Fruit fly (Drosophila melanogaster): ENCODE results near the gene CCHa1.

The CCHa1 gene

DNA sequence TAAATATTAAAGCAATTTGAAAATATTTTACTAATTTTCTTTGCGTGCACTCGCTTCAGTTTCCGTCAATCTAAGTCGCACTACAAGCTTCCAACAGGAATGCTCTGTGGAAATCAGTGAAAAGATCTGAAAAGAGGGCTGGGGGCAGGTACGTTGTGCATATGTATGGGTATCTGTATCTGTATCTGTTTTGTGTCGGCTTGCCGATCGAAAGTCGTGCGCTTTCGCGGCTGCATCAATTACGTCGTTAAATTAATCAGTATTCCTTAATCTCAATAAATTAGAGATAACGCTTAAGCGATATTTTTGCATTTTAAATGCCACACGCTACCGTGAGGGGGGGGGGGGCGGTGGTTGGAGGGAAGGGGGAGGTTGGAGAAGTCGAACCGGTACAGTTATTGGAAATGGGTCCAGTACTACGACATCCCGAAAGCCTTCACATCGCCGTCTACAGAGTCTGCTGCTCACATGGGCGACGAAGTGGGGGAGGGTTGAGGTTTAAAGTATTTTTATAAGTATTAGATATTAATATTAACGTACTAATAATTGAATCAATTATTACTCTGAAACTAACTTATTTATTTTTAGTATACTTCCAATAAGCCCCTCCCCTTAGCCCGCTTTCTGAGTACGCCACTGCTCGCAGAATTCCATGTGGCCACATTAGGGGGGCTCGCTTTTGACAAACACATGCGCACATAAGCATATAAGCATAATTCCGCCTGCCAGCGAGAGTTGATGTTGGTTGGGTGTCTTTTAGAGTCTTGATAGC, 43.4 kb downstream of the CCHa1 start:
- peak; percentile 90 for TF ChIP-seq br (GFP tag; optimal IDR thresholded peaks at IDR 0.05)
- TF ChIP-seq jim (GFP tag; optimal IDR thresholded peaks at IDR 0.05): no peak
- TF ChIP-seq Dfd (GFP tag; optimal IDR thresholded peaks at IDR 0.05): no peak
- no peak for TF ChIP-seq Vsx2 (GFP tag; optimal IDR thresholded peaks at IDR 0.05; ENCODE audit: partially characterized antibody)
- peak; percentile 46 for TF ChIP-seq dsf (GFP tag; optimal IDR thresholded peaks at IDR 0.05; ENCODE audit: borderline replicate concordance)
- peak; percentile 87 for TF ChIP-seq fru (GFP tag; optimal IDR thresholded peaks at IDR 0.05)
- TF ChIP-seq brk (GFP tag; optimal IDR thresholded peaks at IDR 0.05): peak; percentile 91
- peak; percentile 51 to 96 for TF ChIP-seq foxo (GFP tag; optimal IDR thresholded peaks at IDR 0.05)
- TF ChIP-seq Mio (GFP tag; optimal IDR thresholded peaks at IDR 0.05): peak; percentile 25
- TF ChIP-seq N (GFP tag; optimal IDR thresholded peaks at IDR 0.05): no peak
- peak; percentile 84 for TF ChIP-seq Hnf4 (GFP tag; optimal IDR thresholded peaks at IDR 0.05)
- peak; percentile 44 for TF ChIP-seq tai (GFP tag; optimal IDR thresholded peaks at IDR 0.05)
- TF ChIP-seq sage (GFP tag; optimal IDR thresholded peaks at IDR 0.05): peak; percentile 89
- peak; percentile 74 for TF ChIP-seq CG9705 (GFP tag; optimal IDR thresholded peaks at IDR 0.05)
- TF ChIP-seq GATAd (GFP tag; optimal IDR thresholded peaks at IDR 0.05): no peak
- peak; percentile 95 for TF ChIP-seq sv (GFP tag; optimal IDR thresholded peaks at IDR 0.05)
- TF ChIP-seq h (GFP tag; optimal IDR thresholded peaks at IDR 0.05): peak; percentile 93
- TF ChIP-seq Dif (GFP tag; optimal IDR thresholded peaks at IDR 0.05; ENCODE audit: partially characterized antibody): no peak
- TF ChIP-seq dmrt93B (GFP tag; optimal IDR thresholded peaks at IDR 0.05): peak; percentile 91
- peak; percentile 46 for TF ChIP-seq CG32264 (GFP tag; optimal IDR thresholded peaks at IDR 0.05)
- TF ChIP-seq pan (optimal IDR thresholded peaks at IDR 0.05): no peak
- peak; percentile 23 for TF ChIP-seq Hr83 (GFP tag; optimal IDR thresholded peaks at IDR 0.05; ENCODE audit: poor library complexity, severe bottlenecking)
- TF ChIP-seq Hr78 (GFP tag; optimal IDR thresholded peaks at IDR 0.05): no peak
- TF ChIP-seq usp (GFP tag; optimal IDR thresholded peaks at IDR 0.05): no peak
- no peak for TF ChIP-seq Myc (optimal IDR thresholded peaks at IDR 0.05)
- peak; percentile 94 for TF ChIP-seq HLH106 (tag; optimal IDR thresholded peaks at IDR 0.05)
- peak; percentile 92 for TF ChIP-seq psq (GFP tag; optimal IDR thresholded peaks at IDR 0.05)
- TF ChIP-seq rgr (GFP tag; optimal IDR thresholded peaks at IDR 0.05): peak; percentile 96
- TF ChIP-seq dl (GFP tag; optimal IDR thresholded peaks at IDR 0.05; ENCODE audit: insufficient read depth in 1 of 2, partially characterized antibody in 2 of 2): no peak
- peak; percentile 47 for TF ChIP-seq woc (GFP tag; optimal IDR thresholded peaks at IDR 0.05)
- TF ChIP-seq Jra (GFP tag; optimal IDR thresholded peaks at IDR 0.05): peak; percentile 15
- TF ChIP-seq Rel (GFP tag; optimal IDR thresholded peaks at IDR 0.05): peak; percentile 77
- TF ChIP-seq Rel (tag; optimal IDR thresholded peaks at IDR 0.05): peak; percentile 70
- TF ChIP-seq Sp1 (GFP tag; optimal IDR thresholded peaks at IDR 0.05): peak; percentile 93
- TF ChIP-seq OdsH (GFP tag; optimal IDR thresholded peaks at IDR 0.05): peak; percentile 97
- no peak for TF ChIP-seq lola (GFP tag; optimal IDR thresholded peaks at IDR 0.05)
- no peak for TF ChIP-seq Abd-B (GFP tag; optimal IDR thresholded peaks at IDR 0.05)
- peak; percentile 88 for TF ChIP-seq ey (GFP tag; optimal IDR thresholded peaks at IDR 0.05)
- peak; percentile 20 for TF ChIP-seq CrebA (GFP tag; optimal IDR thresholded peaks at IDR 0.05; ENCODE audit: borderline replicate concordance)

DNA sequence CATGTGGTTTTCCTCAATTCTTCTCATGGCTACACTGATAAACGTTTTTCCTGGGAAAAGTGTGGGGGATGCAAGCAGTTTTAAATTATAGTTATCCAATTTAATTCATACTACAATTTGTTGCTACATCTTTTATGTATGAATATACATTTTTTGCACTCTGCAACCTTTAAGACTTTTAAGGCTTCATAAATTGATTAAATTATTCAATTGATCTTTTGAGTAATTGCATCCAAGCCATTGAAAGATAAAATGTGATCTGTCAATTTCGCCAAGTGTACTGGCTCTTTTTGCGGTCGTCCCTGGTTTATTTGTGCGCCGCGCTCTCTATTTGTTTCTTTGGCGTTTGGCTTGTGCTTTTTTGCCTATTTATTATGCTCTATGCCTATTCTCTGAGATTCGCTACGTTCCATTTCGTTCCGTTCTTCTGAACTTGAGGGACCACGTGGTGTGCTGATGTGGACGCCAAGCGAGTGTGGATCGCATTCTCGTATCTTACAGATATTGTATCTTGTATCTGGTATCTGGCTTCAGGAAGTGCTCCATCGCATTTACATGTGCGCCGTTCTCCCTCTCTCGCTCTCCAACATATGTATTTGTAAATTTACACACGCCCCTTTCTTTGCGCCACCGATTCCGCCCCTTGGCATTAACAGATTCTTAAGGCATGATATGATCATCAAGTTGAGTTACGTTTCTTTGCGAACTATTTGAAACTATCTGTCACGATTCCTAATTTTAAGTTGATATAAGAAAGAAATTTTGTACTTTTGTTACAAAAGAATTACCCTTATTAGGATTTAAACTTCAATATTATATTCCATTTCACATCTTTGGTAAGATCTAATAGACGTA, 44.2 kb downstream of the CCHa1 start:
- TF ChIP-seq sv (GFP tag; optimal IDR thresholded peaks at IDR 0.05): peak; percentile 73
- TF ChIP-seq HLH106 (tag; optimal IDR thresholded peaks at IDR 0.05): peak; percentile 11
- TF ChIP-seq dl (GFP tag; optimal IDR thresholded peaks at IDR 0.05; ENCODE audit: insufficient read depth in 1 of 2, partially characterized antibody in 2 of 2): no peak
- TF ChIP-seq dmrt93B (GFP tag; optimal IDR thresholded peaks at IDR 0.05): no peak
- TF ChIP-seq Dfd (GFP tag; optimal IDR thresholded peaks at IDR 0.05): no peak
- no peak for TF ChIP-seq dsf (GFP tag; optimal IDR thresholded peaks at IDR 0.05; ENCODE audit: borderline replicate concordance)
- TF ChIP-seq N (GFP tag; optimal IDR thresholded peaks at IDR 0.05): no peak
- TF ChIP-seq CrebA (GFP tag; optimal IDR thresholded peaks at IDR 0.05; ENCODE audit: borderline replicate concordance): no peak
- TF ChIP-seq fru (GFP tag; optimal IDR thresholded peaks at IDR 0.05): peak; percentile 8
- peak; percentile 35 for TF ChIP-seq h (GFP tag; optimal IDR thresholded peaks at IDR 0.05)
- no peak for TF ChIP-seq Mio (GFP tag; optimal IDR thresholded peaks at IDR 0.05)
- no peak for TF ChIP-seq lola (GFP tag; optimal IDR thresholded peaks at IDR 0.05)
- peak; percentile 10 for TF ChIP-seq rgr (GFP tag; optimal IDR thresholded peaks at IDR 0.05)
- TF ChIP-seq psq (GFP tag; optimal IDR thresholded peaks at IDR 0.05): no peak
- TF ChIP-seq foxo (GFP tag; optimal IDR thresholded peaks at IDR 0.05): peak in 1 of 2 experiments; percentile 31
- no peak for TF ChIP-seq CG9705 (GFP tag; optimal IDR thresholded peaks at IDR 0.05)
- no peak for TF ChIP-seq CG32264 (GFP tag; optimal IDR thresholded peaks at IDR 0.05)
